Worm (Caenorhabditis elegans) whole organism, L1 larva: Measurements from ENCODE around the gene famh-161.
"Not testable (repeated sequence)": the region's sequence is repeated elsewhere in the genome, so short reads cannot be mapped to it uniquely, and the experiment has no call there.

ENCODE experiments used
- C16A3.4 ChIP-seq: fragments of 150-350 bp; optimal IDR thresholded peaks from 2 replicates; lab custom pipeline; 2014; ENCODE audit warnings: missing biosample characterization, missing genetic modification characterization
- aha-1 ChIP-seq: fragments of 150-350 bp; optimal IDR thresholded peaks from 2 replicates; lab custom pipeline; 2014; ENCODE audit warnings: missing biosample characterization, missing genetic modification characterization
- aly-2 ChIP-seq: fragments of 150-350 bp; optimal IDR thresholded peaks from 2 replicates; lab custom pipeline; 2014; ENCODE audit warnings: missing biosample characterization, missing genetic modification characterization
- ama-1 ChIP-seq: fragments of 150-350 bp; optimal IDR thresholded peaks from 2 replicates; lab custom pipeline; 2014
- blmp-1 ChIP-seq: fragments of 150-350 bp; optimal IDR thresholded peaks from 2 replicates; lab custom pipeline; 2014; ENCODE audit warnings: missing biosample characterization, missing genetic modification characterization
- ceh-63 ChIP-seq: fragments of 200-800 bp; sonication (Bioruptor generic); optimal IDR thresholded peaks from 2 replicates; lab custom pipeline; 2018; ENCODE audit warnings: mild to moderate bottlenecking, missing genetic modification characterization, missing compliant biosample characterization
- ceh-8 ChIP-seq: fragments of 200-800 bp; sonication (Bioruptor generic); optimal IDR thresholded peaks from 2 replicates; lab custom pipeline; 2018; ENCODE audit warnings: mild to moderate bottlenecking, missing genetic modification characterization, moderate library complexity, missing compliant biosample characterization
- ceh-82 ChIP-seq, 3 experiments: fragments of 150-350 bp in 1 of 3; sonication (generic microtip) in 2 of 3; optimal IDR thresholded peaks; 2 replicates each; lab custom pipeline; 2014 to 2017; ENCODE audit warnings: missing biosample characterization in 3 of 3, missing genetic modification characterization in 3 of 3
- ces-1 ChIP-seq: fragments of 150-350 bp; optimal IDR thresholded peaks from 2 replicates; lab custom pipeline; 2014; ENCODE audit warnings: missing biosample characterization, missing genetic modification reagents, missing genetic modification characterization
- efl-1 ChIP-seq, 4 experiments: fragments of 150-350 bp; optimal IDR thresholded peaks in 3 of 4; peaks in 1 of 4; 1 replicate in 1 of 4; 2 replicates in 3 of 4; lab custom pipeline; 2014; ENCODE audit warnings: missing biosample characterization in 2 of 4, missing genetic modification characterization in 2 of 4, missing genetic modification reagents in 2 of 4
- egl-13 ChIP-seq: sonication (generic microtip); optimal IDR thresholded peaks from 2 replicates; lab custom pipeline; 2016; ENCODE audit warnings: missing genotype, missing genetic modification reagents, missing genetic modification characterization, missing compliant biosample characterization
- egl-27 ChIP-seq, 2 experiments: fragments of 150-350 bp in 1 of 2; sonication (generic microtip); optimal IDR thresholded peaks; 3 replicates each; lab custom pipeline; 2017 to 2018; ENCODE audit warnings: missing biosample characterization in 2 of 2, missing genetic modification characterization in 2 of 2, missing genetic modification reagents in 2 of 2
- elt-2 ChIP-seq: sonication (generic microtip); optimal IDR thresholded peaks from 2 replicates; lab custom pipeline; 2016; ENCODE audit warnings: missing genetic modification characterization, mild to moderate bottlenecking, inconsistent platforms, missing compliant biosample characterization, missing genetic modification reagents
- elt-3 ChIP-seq, 6 experiments: fragments of 150-350 bp in 1 of 6; sonication (generic microtip); optimal IDR thresholded peaks; 2 replicates each; lab custom pipeline; 2017 to 2018; ENCODE audit warnings: missing biosample characterization in 6 of 6, missing genetic modification characterization in 6 of 6, inconsistent platforms in 1 of 6
- ets-5 ChIP-seq: fragments of 200-800 bp; sonication (Bioruptor generic); IDR thresholded peaks from 2 replicates; pipeline ENCODE4 v1.3.6; 2022; ENCODE audit warnings: missing genetic modification characterization, missing compliant biosample characterization
- fkh-4 ChIP-seq: sonication (generic microtip); optimal IDR thresholded peaks from 2 replicates; lab custom pipeline; 2016; ENCODE audit warnings: missing compliant biosample characterization, missing genetic modification characterization, borderline replicate concordance
- fkh-8 ChIP-seq: sonication (generic microtip); optimal IDR thresholded peaks from 2 replicates; lab custom pipeline; 2016; ENCODE audit warnings: mild to moderate bottlenecking, missing genetic modification characterization, missing compliant biosample characterization
- fos-1 ChIP-seq: fragments of 150-350 bp; optimal IDR thresholded peaks from 2 replicates; lab custom pipeline; 2014; ENCODE audit warnings: missing biosample characterization, missing genetic modification characterization
- hlh-4 ChIP-seq: sonication (generic microtip); optimal IDR thresholded peaks from 2 replicates; lab custom pipeline; 2016; ENCODE audit warnings: mild to moderate bottlenecking, missing genetic modification characterization, missing compliant biosample characterization
- isw-1 ChIP-seq: fragments of 200-800 bp; sonication (Bioruptor generic); IDR thresholded peaks from 2 replicates; pipeline ENCODE4 v1.3.6; 2022; ENCODE audit warnings: missing genetic modification characterization, missing compliant biosample characterization
- jun-1 ChIP-seq: fragments of 150-350 bp; optimal IDR thresholded peaks from 2 replicates; lab custom pipeline; 2014; ENCODE audit warnings: missing biosample characterization, missing genetic modification reagents, missing genetic modification characterization
- lin-13 ChIP-seq: fragments of 150-350 bp; optimal IDR thresholded peaks from 2 replicates; lab custom pipeline; 2014; ENCODE audit warnings: missing biosample characterization, missing genetic modification reagents, missing genetic modification characterization
- lin-15B ChIP-seq: fragments of 150-350 bp; sonication (generic microtip); optimal IDR thresholded peaks from 3 replicates; lab custom pipeline; 2014; ENCODE audit warnings: missing biosample characterization, missing genetic modification characterization
- lin-39 ChIP-seq: fragments of 150-350 bp; optimal IDR thresholded peaks from 2 replicates; lab custom pipeline; 2014; ENCODE audit warnings: missing biosample characterization, missing genetic modification reagents, missing genetic modification characterization
- lir-3 ChIP-seq: sonication (generic microtip); optimal IDR thresholded peaks from 2 replicates; lab custom pipeline; 2016; ENCODE audit warnings: mild to moderate bottlenecking, missing genetic modification characterization, moderate library complexity, missing compliant biosample characterization; ENCODE audit not compliant: poor library complexity
- mab-9 ChIP-seq: fragments of 200-800 bp; sonication (Bioruptor generic); IDR thresholded peaks from 2 replicates; pipeline ENCODE4 v1.3.6; 2022; ENCODE audit warnings: missing genetic modification reagents, missing genetic modification characterization, missing compliant biosample characterization
- mdl-1 ChIP-seq, 2 experiments: fragments of 150-350 bp; optimal IDR thresholded peaks; 2 replicates each; lab custom pipeline; 2014 to 2017; ENCODE audit warnings: missing biosample characterization in 2 of 2, missing genetic modification characterization in 2 of 2, inconsistent platforms in 1 of 2
- nhr-12 ChIP-seq: sonication (generic microtip); optimal IDR thresholded peaks from 2 replicates; lab custom pipeline; 2017; ENCODE audit warnings: missing biosample characterization, missing genetic modification characterization
- nhr-20 ChIP-seq: sonication (generic microtip); optimal IDR thresholded peaks from 2 replicates; lab custom pipeline; 2016; ENCODE audit warnings: mild to moderate bottlenecking, missing genetic modification characterization, missing compliant biosample characterization
- nhr-84 ChIP-seq: sonication (generic microtip); optimal IDR thresholded peaks from 2 replicates; lab custom pipeline; 2017; ENCODE audit warnings: missing biosample characterization, missing genetic modification characterization
- pax-3 ChIP-seq: fragments of 200-800 bp; sonication (Bioruptor generic); optimal IDR thresholded peaks from 2 replicates; lab custom pipeline; 2018; ENCODE audit warnings: mild to moderate bottlenecking, missing genetic modification characterization, moderate library complexity, missing compliant biosample characterization
- pqm-1 ChIP-seq: sonication (generic microtip); optimal IDR thresholded peaks from 3 replicates; lab custom pipeline; 2017; ENCODE audit warnings: missing biosample characterization, missing genetic modification characterization
- snu-23 ChIP-seq: sonication (generic microtip); optimal IDR thresholded peaks from 2 replicates; lab custom pipeline; 2016; ENCODE audit warnings: missing genetic modification characterization, missing compliant biosample characterization
- sup-37 ChIP-seq: fragments of 200-800 bp; sonication (Bioruptor generic); optimal IDR thresholded peaks from 2 replicates; lab custom pipeline; 2018; ENCODE audit warnings: mild to moderate bottlenecking, missing genetic modification characterization, missing compliant biosample characterization
- unc-130 ChIP-seq: fragments of 150-350 bp; optimal IDR thresholded peaks from 2 replicates; lab custom pipeline; 2017; ENCODE audit warnings: missing biosample characterization, missing genetic modification characterization, inconsistent platforms
- unc-62 ChIP-seq: fragments of 150-350 bp; optimal IDR thresholded peaks from 2 replicates; lab custom pipeline; 2014; ENCODE audit warnings: missing biosample characterization, missing genetic modification reagents, missing genetic modification characterization
- xbp-1 ChIP-seq: sonication (generic microtip); optimal IDR thresholded peaks from 2 replicates; lab custom pipeline; 2016; ENCODE audit warnings: missing genetic modification characterization, missing compliant biosample characterization
- zag-1 ChIP-seq: fragments of 150-350 bp; optimal IDR thresholded peaks from 2 replicates; lab custom pipeline; 2014; ENCODE audit warnings: missing biosample characterization, missing genetic modification characterization
- ztf-4 ChIP-seq: fragments of 150-350 bp; optimal IDR thresholded peaks from 2 replicates; lab custom pipeline; 2014; ENCODE audit warnings: missing biosample characterization, missing genetic modification characterization

Gene famh-161

DNA sequence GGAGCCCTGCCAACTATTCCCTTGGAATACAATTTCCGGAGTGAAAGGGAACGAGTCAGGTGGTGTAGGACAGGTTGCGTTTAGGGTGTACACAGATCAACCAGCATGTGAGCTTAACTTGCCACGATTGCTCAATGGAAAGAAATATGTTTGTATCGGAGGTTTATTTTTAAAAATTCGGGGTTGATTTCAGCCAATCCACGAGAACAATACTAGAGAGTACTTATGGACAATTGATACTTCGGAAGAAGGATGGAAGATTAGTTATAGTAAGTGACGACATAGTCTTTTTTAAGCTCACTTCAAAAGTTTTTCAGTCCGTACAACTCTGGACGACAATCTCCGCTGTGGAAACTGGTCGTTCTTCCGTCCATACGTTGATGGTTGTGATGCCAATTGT is 40.9 kb upstream of the famh-161 start:
- TF ChIP-seq pax-3 (tag; lab: Kevin White, UChicago) (no peak), lin-13 (GFP tag; lab: Kevin White, UChicago) (no peak), egl-13 (no peak), mdl-1 (tag; optimal IDR thresholded peaks at IDR 0.05; lab: Kevin White, UChicago) (no peak)

DNA sequence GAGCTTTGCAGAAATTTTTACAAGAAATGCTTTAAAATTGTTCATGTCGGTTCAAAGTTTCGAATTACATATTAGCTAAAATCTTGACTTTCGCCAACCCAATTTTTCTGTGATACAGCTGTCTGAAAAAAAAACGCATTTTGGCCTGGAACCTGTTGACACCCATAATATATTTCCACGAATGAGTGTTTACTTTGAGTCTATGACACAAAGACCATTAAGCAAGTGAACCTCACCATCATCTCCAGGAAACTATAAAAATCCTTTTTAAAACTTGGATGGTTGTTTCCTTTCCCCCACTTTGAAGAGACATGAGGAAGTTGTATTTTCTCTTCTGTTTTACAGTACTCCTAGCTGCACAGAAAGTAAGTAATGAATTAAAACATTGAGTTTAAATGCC is 40.3 kb upstream of the famh-161 start, which contains the start of gene clec-263:
Gene clec-263 (plus strand): TSS at position 301 of the 400 bp plus-strand sequence.
- TF ChIP-seq efl-1 (optimal IDR thresholded peaks at IDR 0.05; lab: Kevin White, UChicago), result no peak
- TF ChIP-seq efl-1 (GFP tag; optimal IDR thresholded peaks at IDR 0.05 in 1 of 2; lab: Kevin White, UChicago), result peak in 1 of 2 experiments; percentile 4
- no peak for TF ChIP-seq lin-13 (GFP tag; lab: Kevin White, UChicago)

DNA sequence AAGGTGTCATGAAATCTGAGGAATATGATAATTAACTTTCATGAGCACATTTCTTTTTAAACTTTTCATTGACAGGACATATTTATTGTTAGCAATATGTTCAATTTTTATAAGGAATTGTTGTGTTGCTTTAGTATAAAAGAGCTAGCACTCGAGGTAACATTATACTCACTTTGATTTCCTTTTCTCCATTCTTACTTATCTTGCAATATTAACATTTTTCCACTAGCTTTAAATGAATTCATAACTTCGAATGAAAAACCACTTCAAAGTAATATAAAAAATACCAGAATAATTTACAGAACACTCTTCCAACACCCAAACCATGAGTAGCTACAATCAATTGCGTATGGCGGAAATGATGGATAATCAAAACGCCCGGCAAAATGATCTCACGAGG is 39.4 kb upstream of the famh-161 start, which contains the start of gene F26F2.5:
Gene F26F2.5 (plus strand): TSS at position 301 of the 400 bp plus-strand sequence.
- TF ChIP-seq sup-37 (GFP tag; lab: Kevin White, UChicago) (no peak), jun-1 (no peak), nhr-84 (tag; lab: Kevin White, UChicago) (no peak), unc-130 (tag; lab: Kevin White, UChicago) (no peak), ceh-63 (no peak), lin-39 (tag; lab: Kevin White, UChicago) (no peak), ztf-4 (tag; lab: Kevin White, UChicago) (no peak), zag-1 (tag; lab: Kevin White, UChicago) (no peak), lir-3 (tag; lab: Kevin White, UChicago) (no peak), fkh-8 (no peak), C16A3.4 (tag; lab: Kevin White, UChicago) (no peak), unc-62 (no peak)

DNA sequence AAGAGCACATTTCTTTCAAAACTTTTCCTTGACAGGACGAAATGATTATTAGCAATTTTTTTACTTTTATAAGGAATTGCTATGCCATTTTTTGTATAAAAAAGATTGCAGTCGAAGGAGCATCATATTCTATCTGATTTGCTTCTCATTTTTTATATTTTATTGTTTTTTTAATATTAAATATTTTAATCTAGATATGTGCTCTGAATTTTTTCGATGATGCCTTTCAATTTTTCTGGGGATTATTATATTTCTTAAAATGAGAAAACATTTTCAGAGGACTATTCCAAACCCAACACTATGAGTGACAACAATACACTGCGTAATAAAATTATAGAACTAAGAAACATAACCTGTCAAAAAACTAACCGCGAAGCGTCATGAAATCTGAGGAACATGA is 35.0 kb upstream of the famh-161 start, which contains the start of gene F26F2.4:
Gene F26F2.4 (plus strand): TSS at position 301 of the 400 bp plus-strand sequence.
- TF ChIP-seq nhr-84 (tag; lab: Kevin White, UChicago); egl-27 (tag; optimal IDR thresholded peaks at IDR 0.05; lab: Kevin White, UChicago); mab-9 (GFP tag; lab: Robert Waterston, UW): not testable (repeated sequence)

DNA sequence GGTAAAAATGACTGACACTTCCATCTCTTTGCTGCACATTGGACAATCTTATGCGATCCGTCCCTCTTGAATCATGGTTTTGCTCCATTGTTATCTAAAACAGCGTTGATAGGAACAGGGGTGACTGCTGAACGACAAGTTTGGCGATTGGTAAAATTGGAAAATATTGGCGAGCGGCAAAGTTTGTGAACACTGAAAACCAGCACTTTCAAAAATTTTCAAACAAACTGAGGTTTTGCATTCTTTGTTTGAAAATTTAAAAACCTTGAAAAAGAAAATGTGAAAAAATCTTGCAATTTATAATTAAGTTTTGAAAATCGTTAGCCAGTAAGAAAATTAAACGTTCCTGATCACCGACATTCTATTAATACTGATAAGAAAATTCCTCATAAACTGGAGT is 32.5 kb upstream of the famh-161 start, which contains the start of gene F26F2.3:
Gene F26F2.3 (minus strand): TSS at position 101 of the 400 bp plus-strand sequence.
- TF ChIP-seq ztf-4 (tag; lab: Kevin White, UChicago) (no peak), elt-2 (tag; lab: Kevin White, UChicago) (no peak), ceh-8 (GFP tag; lab: Kevin White, UChicago) (no peak), xbp-1 (tag; lab: Kevin White, UChicago) (no peak)

DNA sequence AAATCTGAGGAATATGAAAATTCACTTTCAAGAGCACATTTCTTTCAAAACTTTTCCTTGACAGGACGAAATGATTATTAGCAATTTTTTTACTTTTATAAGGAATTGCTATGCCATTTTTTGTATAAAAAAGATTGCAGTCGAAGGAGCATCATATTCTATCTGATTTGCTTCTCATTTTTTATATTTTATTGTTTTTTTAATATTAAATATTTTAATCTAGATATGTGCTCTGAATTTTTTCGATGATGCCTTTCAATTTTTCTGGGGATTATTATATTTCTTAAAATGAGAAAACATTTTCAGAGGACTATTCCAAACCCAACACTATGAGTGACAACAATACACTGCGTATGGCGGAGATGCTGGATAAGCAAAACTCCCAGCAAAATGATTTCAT is 30.1 kb upstream of the famh-161 start, which contains the start of gene F26F2.13:
Gene F26F2.13 (plus strand): TSS at position 301 of the 400 bp plus-strand sequence.
- not testable (repeated sequence) for TF ChIP-seq nhr-12, pqm-1, lir-3 (tag; lab: Kevin White, UChicago)

DNA sequence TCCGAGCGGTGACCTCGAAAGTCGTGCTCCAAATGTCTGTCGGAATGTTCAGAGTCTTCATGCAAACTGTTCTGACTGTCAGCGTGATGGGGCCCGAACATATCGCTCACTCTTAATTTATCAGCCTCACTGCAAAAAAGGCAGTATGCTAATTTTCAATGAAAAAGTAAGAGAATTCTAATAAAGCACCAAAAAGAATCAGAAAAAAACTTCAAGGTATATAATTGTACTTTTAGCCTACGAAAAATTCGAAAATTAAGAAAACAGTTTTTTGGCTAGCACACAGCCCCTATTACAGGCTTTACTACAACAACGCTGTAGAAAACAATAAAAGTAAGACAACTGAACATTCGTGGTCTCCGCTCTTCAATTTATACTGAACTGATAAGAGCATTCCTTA is 27.8 kb upstream of the famh-161 start, which contains the start of gene F26F2.1:
Gene F26F2.1 (minus strand): TSS at position 101 of the 400 bp plus-strand sequence.
- TF ChIP-seq fos-1 (tag; lab: Kevin White, UChicago), result no peak
- TF ChIP-seq blmp-1, result no peak
- no peak for TF ChIP-seq fkh-4 (tag; lab: Kevin White, UChicago)
- TF ChIP-seq egl-27 (tag; optimal IDR thresholded peaks at IDR 0.05; lab: Kevin White, UChicago), result no peak
- no peak for TF ChIP-seq nhr-20 (tag; lab: Kevin White, UChicago)
- TF ChIP-seq lir-3 (tag; lab: Kevin White, UChicago), result no peak
- TF ChIP-seq ces-1, result no peak
- no peak for TF ChIP-seq hlh-4 (tag; lab: Kevin White, UChicago)
- TF ChIP-seq aha-1, result no peak
- TF ChIP-seq ama-1, result no peak
- TF ChIP-seq lin-13 (GFP tag; lab: Kevin White, UChicago), result no peak
- no peak for TF ChIP-seq isw-1 (GFP tag; lab: Robert Waterston, UW)
- TF ChIP-seq lin-15B (tag; lab: Kevin White, UChicago), result no peak
- no peak for TF ChIP-seq aly-2
- TF ChIP-seq ets-5 (GFP tag; lab: Robert Waterston, UW), result no peak
- no peak for TF ChIP-seq pqm-1 (tag; lab: Kevin White, UChicago)
- no peak for TF ChIP-seq elt-3 (tag; optimal IDR thresholded peaks at IDR 0.05; lab: Kevin White, UChicago)
- TF ChIP-seq ceh-82 (tag; optimal IDR thresholded peaks at IDR 0.05; lab: Kevin White, UChicago), result no peak
- no peak for TF ChIP-seq unc-62
- no peak for TF ChIP-seq snu-23 (GFP tag; lab: Kevin White, UChicago)
